Fruit fly (Drosophila melanogaster): Measurements from ENCODE around the gene CG7772.

The CG7772 gene

dm6 chrX:17881138-17882121 lies 25.6 kb downstream of the CG7772 start (continued):
- TF ChIP-seq CG2712 (tag; optimal IDR thresholded peaks at IDR 0.05) (peak; percentile 35), Hmr (GFP tag; optimal IDR thresholded peaks at IDR 0.05) (peak; percentile 43), onecut (GFP tag; IDR thresholded peaks at IDR 0.05) (0 out of 2 replicates have a peak, but pooled peaks have one; percentile 8), tap (tag; optimal IDR thresholded peaks at IDR 0.05) (peak; percentile 31), ssp (GFP tag; IDR thresholded peaks at IDR 0.05) (0 out of 2 replicates have a peak, but pooled peaks have one; percentile 20), shn (GFP tag; optimal IDR thresholded peaks at IDR 0.05) (peak; percentile 24), tin (GFP tag; optimal IDR thresholded peaks at IDR 0.05) (peak; percentile 32), CrebB (tag; optimal IDR thresholded peaks at IDR 0.05) (no peak), CG4360 (GFP tag; IDR thresholded peaks at IDR 0.05) (no peak), PHDP (tag; optimal IDR thresholded peaks at IDR 0.05) (peak; percentile 41), CG9609 (GFP tag; optimal IDR thresholded peaks at IDR 0.05) (peak; percentile 66), caup (GFP tag; optimal IDR thresholded peaks at IDR 0.05; ENCODE audit: severe bottlenecking) (peak; percentile 31), Asciz (GFP tag; optimal IDR thresholded peaks at IDR 0.05) (peak; percentile 0), nerfin-2 (GFP tag; IDR thresholded peaks at IDR 0.05; ENCODE audit: partially characterized antibody) (no peak), tll (GFP tag; optimal IDR thresholded peaks at IDR 0.05) (no peak), CG11247 (GFP tag; IDR thresholded peaks at IDR 0.05) (peak; percentile 44; the same call in 1 of the 2 replicates), oc (tag; optimal IDR thresholded peaks at IDR 0.05) (no peak), CG3847 (GFP tag; IDR thresholded peaks at IDR 0.05) (peak; percentile 44), CG10654 (GFP tag; optimal IDR thresholded peaks at IDR 0.05) (peak; percentile 24), CG1832 (GFP tag; optimal IDR thresholded peaks at IDR 0.05) (peak; percentile 27), pzg (GFP tag; optimal IDR thresholded peaks at IDR 0.05) (no peak), pan (optimal IDR thresholded peaks at IDR 0.05) (no peak), pan (GFP tag; optimal IDR thresholded peaks at IDR 0.05 in 1 of 2, IDR thresholded peaks at IDR 0.05 in 1 of 2) (peak in 1 of 2 experiments; percentile 59), CG17186 (GFP tag; optimal IDR thresholded peaks at IDR 0.05) (no peak), CG10147 (GFP tag; optimal IDR thresholded peaks at IDR 0.05) (no peak), D (optimal IDR thresholded peaks at IDR 0.05) (no peak), D (GFP tag; optimal IDR thresholded peaks at IDR 0.05) (no peak), Hr51 (GFP tag; optimal IDR thresholded peaks at IDR 0.05) (peak; percentile 6 to 59), bbx (GFP tag; IDR thresholded peaks at IDR 0.05; ENCODE audit: partially characterized antibody) (no peak), peb (GFP tag; IDR thresholded peaks at IDR 0.05) (no peak), CG18262 (tag; optimal IDR thresholded peaks at IDR 0.05) (peak; percentile 22), Side (GFP tag; optimal IDR thresholded peaks at IDR 0.05) (peak; percentile 14), CG15601 (tag; optimal IDR thresholded peaks at IDR 0.05) (no peak), emc (GFP tag; optimal IDR thresholded peaks at IDR 0.05) (peak; percentile 51), gfzf (GFP tag; optimal IDR thresholded peaks at IDR 0.05) (no peak), crc (GFP tag; optimal IDR thresholded peaks at IDR 0.05) (peak; percentile 30), D19B (GFP tag; optimal IDR thresholded peaks at IDR 0.05) (peak; percentile 48), CG34376 (GFP tag; optimal IDR thresholded peaks at IDR 0.05) (no peak), Max (GFP tag; optimal IDR thresholded peaks at IDR 0.05) (no peak), Xrp1 (GFP tag; IDR thresholded peaks at IDR 0.05) (no peak), gce (GFP tag; IDR thresholded peaks at IDR 0.05) (0 out of 3 replicates have a peak, but pooled peaks have one; percentile 17), H2.0 (GFP tag; IDR thresholded peaks at IDR 0.05) (0 out of 2 replicates have a peak, but pooled peaks have one; percentile 34), CG10543 (GFP tag; optimal IDR thresholded peaks at IDR 0.05) (peak; percentile 14), CG3281 (GFP tag; optimal IDR thresholded peaks at IDR 0.05) (peak; percentile 71), CG15514 (GFP tag; optimal IDR thresholded peaks at IDR 0.05) (peak; percentile 25), Kr (GFP tag; optimal IDR thresholded peaks at IDR 0.05) (no peak), amos (GFP tag; IDR thresholded peaks at IDR 0.05; ENCODE audit: partially characterized antibody) (no peak)

All from whole organism, embryonic.